Worm (Caenorhabditis elegans): ENCODE measurements around the gene Y34B4A.4.

The Y34B4A.4 gene

DNA sequence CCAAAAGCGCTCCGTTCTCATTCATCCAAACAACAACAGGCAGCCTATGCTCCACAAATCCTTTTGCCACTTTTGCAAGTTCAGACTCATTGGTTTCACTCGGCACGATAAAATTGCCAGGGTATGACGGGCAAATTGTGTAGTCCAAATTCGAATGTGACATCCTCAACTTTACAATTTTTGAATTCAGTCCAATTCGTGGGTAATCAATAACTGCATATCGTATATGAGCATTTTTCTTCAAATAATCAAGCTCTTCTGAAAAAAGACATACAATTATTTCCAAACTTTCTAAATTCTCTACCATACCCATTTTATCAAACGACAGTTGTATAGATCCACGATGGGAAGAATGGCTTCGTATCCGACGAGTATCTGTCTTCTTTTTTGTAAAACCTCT, 25.9 kb upstream of the Y34B4A.4 start:
- TF ChIP-seq nhr-12 (tag; optimal IDR thresholded peaks at IDR 0.05), result no peak
- no peak for TF ChIP-seq nhr-76 (tag; optimal IDR thresholded peaks at IDR 0.05)
- no peak for TF ChIP-seq blmp-1 (tag; optimal IDR thresholded peaks at IDR 0.05)
- TF ChIP-seq mab-5 (tag; optimal IDR thresholded peaks at IDR 0.05), result no peak
- TF ChIP-seq ceh-43 (GFP tag; optimal IDR thresholded peaks at IDR 0.05), result no peak
- no peak for TF ChIP-seq sptf-1 (tag; optimal IDR thresholded peaks at IDR 0.05)
- TF ChIP-seq mep-1 (tag; optimal IDR thresholded peaks at IDR 0.05), result no peak
- no peak for TF ChIP-seq ceh-39 (tag; optimal IDR thresholded peaks at IDR 0.05)
- no peak for TF ChIP-seq unc-39 (tag; optimal IDR thresholded peaks at IDR 0.05)
- TF ChIP-seq zip-8 (tag; optimal IDR thresholded peaks at IDR 0.05), result no peak
- no peak for TF ChIP-seq pha-4 (tag; optimal IDR thresholded peaks at IDR 0.05)
- no peak for TF ChIP-seq mls-2 (tag; optimal IDR thresholded peaks at IDR 0.05)
- no peak for TF ChIP-seq hlh-1 (tag; optimal IDR thresholded peaks at IDR 0.05)
- no peak for TF ChIP-seq cnd-1 (tag; optimal IDR thresholded peaks at IDR 0.05)
- no peak for TF ChIP-seq ham-2 (GFP tag; optimal IDR thresholded peaks at IDR 0.05)

ce11 chrX:5243382-5243979, 20.6 kb upstream of the Y34B4A.4 start, which contains the start of gene mtm-5:
mtm-5 (minus strand) TSS chrX:5243408.
- TF ChIP-seq snpc-4 (tag; optimal IDR thresholded peaks at IDR 0.05) (no peak), lin-32 (GFP tag; optimal IDR thresholded peaks at IDR 0.05) (peak; percentile 79), flh-1 (GFP tag; optimal IDR thresholded peaks at IDR 0.05) (no peak), ces-1 (GFP tag; optimal IDR thresholded peaks at IDR 0.05) (peak; percentile 78), mep-1 (tag; optimal IDR thresholded peaks at IDR 0.05) (no peak)

DNA sequence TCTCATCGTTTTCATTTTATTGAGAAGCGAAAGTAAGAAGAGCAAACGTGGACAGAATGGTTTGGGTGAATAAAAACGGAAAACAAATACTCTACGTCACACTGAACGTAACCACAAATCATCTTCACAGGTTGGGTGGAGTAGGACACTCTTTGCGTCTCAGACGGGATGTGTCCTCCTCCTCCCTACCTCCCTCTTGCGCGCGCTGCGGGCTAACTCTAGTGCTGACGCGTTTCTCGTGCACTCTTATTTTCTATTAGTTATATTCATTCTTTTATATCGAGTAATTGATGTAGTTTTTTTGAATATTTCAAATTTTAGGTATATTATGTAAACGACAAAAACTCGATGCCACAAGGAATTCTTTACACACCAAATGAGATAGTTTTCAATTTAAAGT, 20.1 kb upstream of the Y34B4A.4 start, which contains the start of gene Y34B4A.7:
Y34B4A.7 (plus strand) TSS at position 297 of the 400 bp plus-strand sequence.
- TF ChIP-seq hlh-1 (tag; optimal IDR thresholded peaks at IDR 0.05) (peak; percentile 28), mls-2 (tag; optimal IDR thresholded peaks at IDR 0.05) (no peak), nhr-12 (tag; optimal IDR thresholded peaks at IDR 0.05) (no peak), mep-1 (tag; optimal IDR thresholded peaks at IDR 0.05) (peak; percentile 23), lsy-2 (tag; optimal IDR thresholded peaks at IDR 0.05) (peak; percentile 39), lin-13 (tag; optimal IDR thresholded peaks at IDR 0.05) (peak; percentile 76), sptf-1 (tag; optimal IDR thresholded peaks at IDR 0.05) (peak; percentile 6), pha-4 (tag; optimal IDR thresholded peaks at IDR 0.05) (peak; percentile 51), cnd-1 (tag; optimal IDR thresholded peaks at IDR 0.05) (no peak), nhr-2 (tag; optimal IDR thresholded peaks at IDR 0.05) (no peak)

DNA sequence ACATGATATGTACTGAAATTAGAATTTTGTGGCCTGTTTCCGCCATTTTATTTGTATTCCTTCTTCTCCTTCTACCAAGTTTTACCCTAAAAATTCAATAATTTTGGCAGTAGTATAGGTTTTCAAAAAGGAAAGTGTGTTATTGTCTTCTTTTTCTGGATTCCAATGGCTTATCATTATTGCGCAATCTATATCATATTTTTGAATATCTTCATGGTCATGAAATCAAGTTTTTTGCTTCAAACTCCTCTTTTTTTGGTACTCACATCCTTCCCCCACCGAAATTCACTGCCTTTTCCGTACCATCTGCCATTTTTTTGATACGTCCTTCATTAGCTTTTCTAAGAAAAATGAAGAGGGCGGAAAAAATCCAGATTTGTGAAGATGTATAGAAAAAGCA, 15.4 kb upstream of the Y34B4A.4 start:
- TF ChIP-seq nhr-237 (tag; optimal IDR thresholded peaks at IDR 0.05), result no peak
- TF ChIP-seq zip-8 (tag; optimal IDR thresholded peaks at IDR 0.05), result peak; percentile 69

ce11 chrX:5249603-5250002, 14.5 kb upstream of the Y34B4A.4 start, which contains the start of gene Y34B4A.10:
Y34B4A.10 (plus strand) TSS chrX:5249903.
- TF ChIP-seq M03D4.4 (tag; optimal IDR thresholded peaks at IDR 0.05), result no peak
- TF ChIP-seq pha-4 (tag; optimal IDR thresholded peaks at IDR 0.05), result no peak
- TF ChIP-seq unc-39 (tag; optimal IDR thresholded peaks at IDR 0.05), result no peak
- TF ChIP-seq elt-3 (tag; optimal IDR thresholded peaks at IDR 0.05), result no peak

DNA sequence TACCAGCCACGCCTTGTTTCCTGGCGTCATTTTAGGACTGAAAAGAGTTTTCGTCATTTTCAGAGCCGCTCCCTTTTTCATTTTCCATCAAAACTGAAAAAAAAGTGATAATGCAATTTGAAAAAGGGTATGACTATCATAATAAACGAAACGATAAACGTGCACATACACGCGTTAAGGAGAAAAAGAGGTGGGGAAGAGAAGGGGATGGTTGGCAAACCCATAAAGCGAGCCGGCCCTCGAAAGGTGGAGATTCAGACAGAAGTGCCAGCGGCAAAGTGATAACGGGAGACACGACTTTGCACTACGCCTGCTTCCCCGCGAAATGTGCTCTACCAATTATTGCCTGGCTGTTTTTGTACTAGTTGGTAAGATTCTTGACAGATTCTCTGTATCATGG, 11.3 kb upstream of the Y34B4A.4 start, which contains the start of gene nspg-14:
nspg-14 (plus strand) TSS at position 250 of the 400 bp plus-strand sequence.
- TF ChIP-seq mls-2 (tag; optimal IDR thresholded peaks at IDR 0.05) (no peak), unc-62 (GFP tag; optimal IDR thresholded peaks at IDR 0.05) (no peak), nhr-76 (tag; optimal IDR thresholded peaks at IDR 0.05) (no peak), ztf-11 (tag; optimal IDR thresholded peaks at IDR 0.05) (no peak), mep-1 (tag; optimal IDR thresholded peaks at IDR 0.05) (no peak), drap-1 (GFP tag; optimal IDR thresholded peaks at IDR 0.05) (no peak), bed-3 (GFP tag; optimal IDR thresholded peaks at IDR 0.05) (no peak)

- TF ChIP-seq flh-1 (GFP tag; optimal IDR thresholded peaks at IDR 0.05), result no peak
- no peak for TF ChIP-seq nhr-12 (tag; optimal IDR thresholded peaks at IDR 0.05)
- no peak for TF ChIP-seq tbx-8 (GFP tag; optimal IDR thresholded peaks at IDR 0.05)
Measured at ce11 chrX:5254894-5255293, 9.2 kb upstream of the Y34B4A.4 start, which contains the start of gene nspg-13. nspg-13 (plus strand) TSS chrX:5255194.

Measured in whole organism, mixed stage, embryonic.